Worm (Caenorhabditis elegans): ENCODE measurements around the gene H13N06.7.

DNA sequence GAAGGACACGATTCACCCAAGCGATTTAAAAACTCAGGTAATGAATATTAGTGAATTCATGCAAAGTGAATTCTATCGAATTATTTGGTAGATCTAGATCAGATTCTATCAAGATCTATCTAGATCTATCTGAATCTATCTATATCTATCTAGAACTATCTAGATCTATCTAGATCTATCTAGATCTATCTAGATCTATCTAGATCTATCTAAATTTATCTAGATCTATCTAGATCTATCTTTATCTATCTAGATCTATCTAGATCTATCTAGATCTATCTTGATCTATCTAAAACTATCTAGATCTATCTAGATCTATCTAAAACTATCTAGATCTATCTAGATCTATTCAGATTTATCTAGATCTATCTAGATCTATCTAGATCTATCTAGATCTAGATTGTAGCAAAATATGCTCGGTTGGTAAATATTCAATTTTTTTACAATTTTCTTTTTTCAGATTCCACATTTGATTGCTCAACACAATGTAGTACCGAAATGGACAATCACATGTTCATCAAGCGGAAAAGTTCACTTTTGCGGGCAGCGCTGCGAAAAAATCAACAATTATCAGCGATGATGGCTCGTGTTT lies 32.9 kb upstream of the H13N06.7 start:
- TF ChIP-seq ama-1 (optimal IDR thresholded peaks at IDR 0.05) (no peak), hnd-1 (tag; optimal IDR thresholded peaks at IDR 0.05) (no peak), F13C5.2 (tag; optimal IDR thresholded peaks at IDR 0.05) (no peak), flt-1 (GFP tag; IDR thresholded peaks at IDR 0.05) (no peak), hmbx-1 (tag; optimal IDR thresholded peaks at IDR 0.05) (no peak), tbx-11 (GFP tag; IDR thresholded peaks at IDR 0.05) (no peak), hmg-4 (GFP tag; optimal IDR thresholded peaks at IDR 0.05) (no peak), sea-1 (GFP tag; conservative IDR thresholded peaks at IDR 0.05) (no peak), tbx-37 (GFP tag; conservative IDR thresholded peaks at IDR 0.05) (no peak), ets-7 (tag; optimal IDR thresholded peaks at IDR 0.05) (no peak)

Data from whole organism, early embryonic.